Fruit fly (Drosophila melanogaster) whole organism: ENCODE measurements around the gene MED15.

Experiments used
- psq ChIP-seq: fragments of >200 bp; optimal IDR thresholded peaks from 2 replicates; lab custom pipeline; 2017
- usp ChIP-seq: fragments of >200 bp; optimal IDR thresholded peaks from 2 replicates; lab custom pipeline; 2017; ENCODE audit warnings: missing biosample characterization, missing genetic modification characterization, mixed read lengths

DNA sequence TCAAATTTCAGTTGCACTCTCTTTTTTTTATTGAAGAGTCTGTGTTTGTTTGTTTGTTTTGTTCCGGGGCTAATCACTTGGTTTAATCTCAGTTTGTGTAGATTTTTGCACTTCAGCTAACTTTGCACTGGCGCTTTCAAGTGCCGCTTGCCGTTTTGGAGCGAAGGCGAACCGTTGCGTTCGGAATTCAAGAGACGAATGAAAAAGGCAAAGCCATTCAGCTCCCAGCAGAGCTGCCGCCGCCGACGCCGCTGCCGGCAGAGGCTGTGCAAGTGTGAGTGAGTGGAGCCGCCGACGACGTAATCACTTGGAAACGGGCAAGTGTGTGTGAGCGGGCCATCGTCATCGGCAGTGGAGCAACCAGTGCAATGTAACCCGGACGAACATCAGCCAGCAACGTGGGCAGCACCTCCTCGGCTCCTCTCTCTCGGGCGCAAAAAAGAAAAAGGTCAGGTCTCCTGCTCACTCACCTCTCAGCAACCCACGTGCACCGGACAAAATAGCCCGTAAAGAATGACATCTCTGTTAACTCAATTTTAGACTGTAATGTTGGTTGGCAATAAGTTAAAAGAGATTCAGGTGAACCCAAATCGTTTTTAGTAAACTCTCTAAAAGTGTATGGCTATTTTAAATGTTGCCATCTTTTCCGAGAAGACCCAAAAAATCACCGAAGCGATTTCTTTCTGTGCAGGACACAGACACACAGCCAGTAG, 6.8 kb downstream of the MED15 start, which contains the start of gene cbt:
- TF ChIP-seq usp (GFP tag; lab: Kevin White, UChicago) = no peak
- TF ChIP-seq psq (lab: Kevin White, UChicago) = no peak
